Fruit fly (Drosophila melanogaster): ENCODE data around the gene CG3556.

dm6 chrX:4503542-4503941 is 26.5 kb upstream of the CG3556 start:
- TF ChIP-seq Smox (GFP tag; optimal IDR thresholded peaks at IDR 0.05) (peak; percentile 34), CG31627 (GFP tag; optimal IDR thresholded peaks at IDR 0.05) (peak; percentile 41)

All from whole organism, prepupa.